Worm (Caenorhabditis elegans) whole organism, young adult: ENCODE results near the gene D1054.1.

Source experiments
- B0019.2 ChIP-seq: fragments of 200-800 bp; sonication (Bioruptor generic); conservative IDR thresholded peaks from 2 replicates; pipeline ENCODE4 v1.3.6; 2022; ENCODE audit warnings: missing genetic modification reagents, missing genetic modification characterization, missing compliant biosample characterization
- B0336.3 ChIP-seq: fragments of 200-800 bp; sonication (Bioruptor generic); IDR thresholded peaks from 2 replicates; pipeline ENCODE4 v1.3.6; 2022; ENCODE audit warnings: missing genetic modification characterization, missing compliant biosample characterization
- F23B12.7 ChIP-seq: sonication (generic microtip); optimal IDR thresholded peaks from 2 replicates; lab custom pipeline; 2017; ENCODE audit warnings: missing genetic modification characterization, mild to moderate bottlenecking, missing compliant biosample characterization, antibody characterized with exemption, moderate library complexity; ENCODE audit not compliant: insufficient read depth
- F37B4.10 ChIP-seq: fragments of 200-800 bp; sonication (Bioruptor generic); IDR thresholded peaks from 2 replicates; pipeline ENCODE4 v1.3.6; 2022; ENCODE audit warnings: missing genetic modification characterization, missing compliant biosample characterization
- F49E8.2 ChIP-seq: sonication (generic microtip); optimal IDR thresholded peaks from 3 replicates; lab custom pipeline; 2017; ENCODE audit warnings: missing genetic modification characterization, mild to moderate bottlenecking, missing compliant biosample characterization, antibody characterized with exemption, moderate library complexity; ENCODE audit not compliant: insufficient read depth
- T07F8.4 ChIP-seq: sonication (generic microtip); optimal IDR thresholded peaks from 2 replicates; lab custom pipeline; 2016; ENCODE audit warnings: mild to moderate bottlenecking, missing genetic modification characterization, moderate library complexity, missing compliant biosample characterization
- Y53F4B.3 ChIP-seq: fragments of 200-800 bp; sonication (Bioruptor generic); IDR thresholded peaks from 2 replicates; pipeline ENCODE4 v1.3.6; 2022; ENCODE audit warnings: missing genetic modification reagents, missing genetic modification characterization, missing compliant biosample characterization
- Y56A3A.18 ChIP-seq: fragments of 200-800 bp; sonication (Bioruptor generic); IDR thresholded peaks from 2 replicates; pipeline ENCODE4 v1.3.6; 2022; ENCODE audit warnings: missing genetic modification reagents, missing genetic modification characterization, missing compliant biosample characterization
- akir-1 ChIP-seq: fragments of 200-800 bp; sonication (Bioruptor generic); optimal IDR thresholded peaks from 2 replicates; lab custom pipeline; 2018; ENCODE audit warnings: mild to moderate bottlenecking, missing genetic modification characterization, moderate library complexity, missing compliant biosample characterization
- aptf-3 ChIP-seq: fragments of 200-800 bp; sonication (Bioruptor generic); IDR thresholded peaks from 2 replicates; pipeline ENCODE4 v1.3.6; 2022; ENCODE audit warnings: missing genetic modification characterization, missing compliant biosample characterization
- atf-7 ChIP-seq: sonication (generic microtip); optimal IDR thresholded peaks from 2 replicates; lab custom pipeline; 2017; ENCODE audit warnings: mild to moderate bottlenecking, missing genetic modification characterization, missing compliant biosample characterization
- athp-1 ChIP-seq: sonication (generic microtip); optimal IDR thresholded peaks from 2 replicates; lab custom pipeline; 2017; ENCODE audit warnings: mild to moderate bottlenecking, missing genetic modification characterization, missing compliant biosample characterization
- attf-5 ChIP-seq: fragments of 200-800 bp; sonication (Bioruptor generic); optimal IDR thresholded peaks from 2 replicates; lab custom pipeline; 2018; ENCODE audit warnings: mild to moderate bottlenecking, missing genetic modification characterization, missing compliant biosample characterization
- ceh-79 ChIP-seq: sonication (generic microtip); optimal IDR thresholded peaks from 2 replicates; lab custom pipeline; 2017; ENCODE audit warnings: mild to moderate bottlenecking, missing genetic modification characterization, missing compliant biosample characterization
- chd-7 ChIP-seq: sonication (generic microtip); optimal IDR thresholded peaks from 2 replicates; lab custom pipeline; 2016; ENCODE audit warnings: mild to moderate bottlenecking, missing genetic modification characterization, moderate library complexity, missing compliant biosample characterization
- die-1 ChIP-seq: sonication (generic microtip); optimal IDR thresholded peaks from 2 replicates; lab custom pipeline; 2016; ENCODE audit warnings: missing genotype, mild to moderate bottlenecking, missing genetic modification characterization, missing compliant biosample characterization
- dpff-1 ChIP-seq: sonication (generic microtip); optimal IDR thresholded peaks from 2 replicates; lab custom pipeline; 2017; ENCODE audit warnings: mild to moderate bottlenecking, missing genetic modification characterization, missing compliant biosample characterization
- efl-1 ChIP-seq: fragments of 150-350 bp; optimal IDR thresholded peaks from 2 replicates; lab custom pipeline; 2014; ENCODE audit warnings: missing biosample characterization, missing genetic modification reagents, missing genetic modification characterization
- egrh-3 ChIP-seq: fragments of 200-800 bp; sonication (Bioruptor generic); IDR thresholded peaks from 2 replicates; pipeline ENCODE4 v1.3.6; 2022; ENCODE audit warnings: missing genetic modification reagents, missing genetic modification characterization, missing compliant biosample characterization
- ekl-4 ChIP-seq: fragments of 200-800 bp; sonication (Bioruptor generic); IDR thresholded peaks from 2 replicates; pipeline ENCODE4 v1.3.6; 2022; ENCODE audit warnings: missing genetic modification reagents, missing genetic modification characterization, missing compliant biosample characterization
- ets-4 ChIP-seq: fragments of 200-800 bp; sonication (Bioruptor generic); optimal IDR thresholded peaks from 2 replicates; lab custom pipeline; 2018; ENCODE audit warnings: mild to moderate bottlenecking, missing genetic modification characterization, missing compliant biosample characterization
- fkh-3 ChIP-seq: sonication (generic microtip); optimal IDR thresholded peaks from 2 replicates; lab custom pipeline; 2016; ENCODE audit warnings: mild to moderate bottlenecking, missing genetic modification characterization, missing compliant biosample characterization
- gei-17 ChIP-seq: fragments of 200-800 bp; sonication (Bioruptor generic); optimal IDR thresholded peaks from 2 replicates; lab custom pipeline; 2018; ENCODE audit warnings: mild to moderate bottlenecking, missing genetic modification characterization, missing compliant biosample characterization
- him-1 ChIP-seq: sonication (generic microtip); optimal IDR thresholded peaks from 2 replicates; lab custom pipeline; 2016; ENCODE audit warnings: missing genotype, missing genetic modification reagents, missing genetic modification characterization, missing compliant biosample characterization
- hmg-20 ChIP-seq: fragments of 200-800 bp; sonication (Bioruptor generic); IDR thresholded peaks from 2 replicates; pipeline ENCODE4 v1.3.6; 2022; ENCODE audit warnings: missing genetic modification reagents, missing genetic modification characterization, missing compliant biosample characterization
- lin-26 ChIP-seq: fragments of 200-800 bp; sonication (Bioruptor generic); IDR thresholded peaks from 2 replicates; pipeline ENCODE4 v1.3.6; 2022; ENCODE audit warnings: missing genetic modification reagents, missing genetic modification characterization, missing compliant biosample characterization
- lin-35 ChIP-seq, 3 experiments: fragments of 150-350 bp in 2 of 3; sonication (generic microtip) in 1 of 3; optimal IDR thresholded peaks; 2 replicates each; lab custom pipeline; 2014 to 2018; ENCODE audit warnings: missing biosample characterization in 3 of 3, missing genetic modification characterization in 3 of 3, missing genetic modification reagents in 3 of 3
- lsl-1 ChIP-seq: fragments of 200-800 bp; sonication (Bioruptor generic); optimal IDR thresholded peaks from 2 replicates; lab custom pipeline; 2018; ENCODE audit warnings: mild to moderate bottlenecking, missing genetic modification characterization, moderate library complexity, missing compliant biosample characterization
- lsy-27 ChIP-seq: sonication (generic microtip); optimal IDR thresholded peaks from 2 replicates; lab custom pipeline; 2017; ENCODE audit warnings: missing genetic modification characterization, mild to moderate bottlenecking, missing compliant biosample characterization, antibody characterized with exemption, missing genotype, borderline replicate concordance; ENCODE audit not compliant: insufficient read depth
- madf-3 ChIP-seq: fragments of 200-800 bp; sonication (Bioruptor generic); IDR thresholded peaks from 2 replicates; pipeline ENCODE4 v1.3.6; 2022; ENCODE audit warnings: missing genetic modification reagents, missing genetic modification characterization, missing compliant biosample characterization
- madf-6 ChIP-seq: fragments of 200-800 bp; sonication (Bioruptor generic); IDR thresholded peaks from 2 replicates; pipeline ENCODE4 v1.3.6; 2022; ENCODE audit warnings: missing genetic modification reagents, missing genetic modification characterization, missing compliant biosample characterization
- madf-8 ChIP-seq: fragments of 200-800 bp; sonication (Bioruptor generic); conservative IDR thresholded peaks from 2 replicates; pipeline ENCODE4 v1.3.6; 2022; ENCODE audit warnings: missing genetic modification reagents, missing genetic modification characterization, missing compliant biosample characterization
- mcd-1 ChIP-seq: fragments of 200-800 bp; sonication (Bioruptor generic); IDR thresholded peaks from 2 replicates; pipeline ENCODE4 v1.3.6; 2022; ENCODE audit warnings: missing genetic modification reagents, missing genetic modification characterization, missing compliant biosample characterization
- nhr-80 ChIP-seq: sonication (generic microtip); optimal IDR thresholded peaks from 2 replicates; lab custom pipeline; 2016; ENCODE audit warnings: missing genetic modification characterization, missing compliant biosample characterization
- rpc-1 ChIP-seq, 2 experiments: fragments of 150-350 bp in 1 of 2; sonication (generic microtip) in 1 of 2; optimal IDR thresholded peaks; 2 replicates each; lab custom pipeline; 2014 to 2018; ENCODE audit warnings: missing biosample characterization in 1 of 2, missing genetic modification characterization in 1 of 2, missing genetic modification reagents in 1 of 2, missing genotype in 1 of 2
- sdz-38 ChIP-seq: sonication (generic microtip); optimal IDR thresholded peaks from 2 replicates; lab custom pipeline; 2016; ENCODE audit warnings: missing genotype, missing genetic modification characterization, missing compliant biosample characterization
- snpc-3.4 ChIP-seq: sonication (generic microtip); optimal IDR thresholded peaks from 2 replicates; lab custom pipeline; 2017; ENCODE audit warnings: missing genetic modification characterization, mild to moderate bottlenecking, missing compliant biosample characterization, antibody characterized with exemption, moderate library complexity, missing genotype, missing genetic modification reagents
- unc-130 ChIP-seq: sonication (generic microtip); optimal IDR thresholded peaks from 2 replicates; lab custom pipeline; 2016; ENCODE audit warnings: missing genetic modification reagents, missing genetic modification characterization, missing compliant biosample characterization
- zfh-2 ChIP-seq: fragments of 200-800 bp; sonication (Bioruptor generic); conservative IDR thresholded peaks from 2 replicates; pipeline ENCODE4 v1.3.6; 2022; ENCODE audit warnings: missing genetic modification reagents, missing genetic modification characterization, missing compliant biosample characterization

D1054.1 gene

DNA sequence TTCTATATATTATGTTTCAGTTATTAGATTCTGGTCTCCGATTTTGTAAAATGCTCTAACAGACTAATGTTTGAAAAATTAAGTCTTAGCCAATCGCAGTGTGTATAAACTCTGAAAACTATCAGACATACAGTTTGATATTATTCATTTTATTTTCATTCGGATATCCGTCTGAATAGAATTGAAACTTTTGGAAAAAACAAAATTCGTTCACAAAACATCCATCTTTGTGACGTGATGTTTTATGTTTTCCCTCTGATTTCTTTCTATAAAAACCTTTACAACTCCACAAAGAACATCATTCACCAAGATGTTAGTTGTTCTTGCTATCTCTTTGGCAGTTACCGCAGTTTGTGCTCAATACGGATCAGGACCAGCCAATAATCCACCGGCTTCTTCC, 23.5 kb upstream of the D1054.1 start, which contains the start of gene ule-3:
TSS of gene ule-3 (plus strand) at position 301 of the 400 bp plus-strand sequence.
- TF ChIP-seq chd-7 (no peak), attf-5 (GFP tag; lab: Kevin White, UChicago) (no peak), akir-1 (GFP tag; lab: Kevin White, UChicago) (no peak), B0019.2 (GFP tag; lab: Robert Waterston, UW) (no peak), ets-4 (GFP tag; lab: Kevin White, UChicago) (no peak), unc-130 (GFP tag; lab: Kevin White, UChicago) (no peak)

- no peak for TF ChIP-seq gei-17
- TF ChIP-seq madf-3 (GFP tag; lab: Robert Waterston, UW): no peak
- no peak for TF ChIP-seq egrh-3 (GFP tag; lab: Robert Waterston, UW)
- no peak for TF ChIP-seq atf-7 (tag; lab: Kevin White, UChicago)
- no peak for TF ChIP-seq mcd-1 (GFP tag; lab: Robert Waterston, UW)
Measured at ce11 chrV:10792775-10793174, 22.8 kb upstream of the D1054.1 start, which contains the start of gene D1054.10. Gene D1054.10, minus strand, starts transcription at chrV:10792875.

DNA sequence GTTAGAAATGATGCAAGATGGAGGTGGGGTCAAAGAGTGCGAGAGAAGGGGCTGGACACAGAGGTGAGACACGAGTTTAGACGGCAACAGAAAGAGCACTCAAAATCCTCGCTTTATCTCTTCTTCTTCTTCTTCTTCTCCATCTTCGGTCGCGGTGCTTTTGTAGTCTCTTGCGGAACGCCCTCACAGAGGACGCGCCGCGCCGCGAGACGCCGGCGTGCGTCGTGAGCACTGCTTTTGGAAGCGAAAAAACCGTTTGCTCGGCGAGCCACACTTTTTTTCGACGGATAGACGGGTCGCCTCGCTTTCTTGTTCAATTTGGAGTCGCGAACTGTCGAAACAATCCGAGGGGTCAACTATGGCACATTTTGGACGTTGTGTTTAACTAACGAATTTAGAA, 20.9 kb upstream of the D1054.1 start, which contains the start of gene D1054.9:
TSS of gene D1054.9 (minus strand) at position 137 of the 400 bp plus-strand sequence.
- TF ChIP-seq zfh-2 (GFP tag; lab: Robert Waterston, UW) (peak; percentile 89), lsl-1 (GFP tag; lab: Kevin White, UChicago) (no peak)
- TF ChIP-seq, all 124 proteins: peak for 1

DNA sequence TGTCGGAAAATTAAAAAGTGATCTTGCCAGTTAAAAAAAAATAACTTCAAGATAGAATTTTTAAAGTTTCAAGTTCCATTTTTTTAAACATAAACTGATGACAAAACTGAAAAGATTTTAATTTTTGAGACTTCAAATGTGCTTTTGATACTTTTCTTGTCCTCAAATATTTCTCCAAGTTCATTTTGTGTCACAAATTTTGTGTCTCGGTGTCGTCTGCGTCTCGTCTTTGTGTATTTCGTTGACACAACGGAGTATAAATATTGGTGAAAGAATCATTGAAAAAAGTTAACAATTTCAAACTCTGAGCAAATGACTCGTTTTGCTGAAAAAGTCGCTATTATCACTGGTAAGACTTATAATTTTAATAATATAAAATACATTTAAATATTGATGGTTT, 14.0 kb upstream of the D1054.1 start, which contains the start of gene D1054.8:
TSS of gene D1054.8 (plus strand) at position 301 of the 400 bp plus-strand sequence.
- TF ChIP-seq F49E8.2 (tag; lab: Kevin White, UChicago) (no peak), rpc-1 (optimal IDR thresholded peaks at IDR 0.05; lab: Kevin White, UChicago) (no peak), rpc-1 (tag; optimal IDR thresholded peaks at IDR 0.05; lab: Kevin White, UChicago) (no peak), hmg-20 (no peak), Y56A3A.18 (no peak), die-1 (tag; lab: Kevin White, UChicago) (no peak), B0336.3 (GFP tag; lab: Robert Waterston, UW) (no peak), mcd-1 (GFP tag; lab: Robert Waterston, UW) (no peak), ceh-79 (tag; lab: Kevin White, UChicago) (no peak), akir-1 (GFP tag; lab: Kevin White, UChicago) (no peak), ekl-4 (no peak), athp-1 (tag; lab: Kevin White, UChicago) (no peak), dpff-1 (tag; lab: Kevin White, UChicago) (no peak), Y53F4B.3 (GFP tag; lab: Robert Waterston, UW) (no peak)
- TF ChIP-seq, all 124 proteins: peak for 0

DNA sequence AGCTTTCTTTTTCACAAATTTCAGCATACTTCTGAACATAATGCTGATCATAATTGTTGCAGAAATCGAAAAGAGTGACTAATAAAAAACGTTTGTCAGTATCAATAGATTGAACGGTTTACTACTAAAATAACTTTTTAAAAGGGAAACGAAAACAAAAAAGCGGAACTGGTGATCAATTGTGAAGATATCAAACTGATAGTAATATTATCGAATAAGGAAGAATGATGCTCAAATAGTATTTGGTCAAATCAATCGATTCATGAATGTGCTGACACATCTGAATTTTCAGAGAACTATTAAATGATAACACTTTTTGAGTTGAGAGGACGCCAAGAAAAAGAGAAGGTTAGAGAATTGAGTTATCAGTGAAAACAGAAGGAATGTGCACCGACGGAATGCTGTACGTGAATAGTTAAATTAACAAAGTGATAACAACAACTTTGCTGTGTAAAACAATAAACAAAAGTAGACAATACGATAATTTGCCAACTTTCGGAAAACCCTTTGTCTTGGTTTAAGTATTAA, 6.6 kb upstream of the D1054.1 start, which contains the start of gene D1054.5:
TSS of gene D1054.5 (minus strand) at position 51 of the 528 bp plus-strand sequence.
- TF ChIP-seq nhr-80 (tag; lab: Kevin White, UChicago) (peak; percentile 78), lin-35 (GFP tag; optimal IDR thresholded peaks at IDR 0.05; lab: Kevin White, UChicago) (no peak)

- no peak for TF ChIP-seq lin-26
- no peak for TF ChIP-seq madf-6 (GFP tag; lab: Robert Waterston, UW)
- no peak for TF ChIP-seq attf-5 (GFP tag; lab: Kevin White, UChicago)
- TF ChIP-seq snpc-3.4: no peak
- TF ChIP-seq T07F8.4 (tag; lab: Kevin White, UChicago): no peak
- no peak for TF ChIP-seq Y53F4B.3 (GFP tag; lab: Robert Waterston, UW)
- TF ChIP-seq F23B12.7 (tag; lab: Kevin White, UChicago): no peak
- TF ChIP-seq aptf-3 (GFP tag; lab: Robert Waterston, UW): no peak
- TF ChIP-seq fkh-3 (tag; lab: Kevin White, UChicago): no peak
- TF ChIP-seq him-1 (tag; lab: Kevin White, UChicago): no peak
- no peak for TF ChIP-seq sdz-38 (tag; lab: Kevin White, UChicago)
- TF ChIP-seq efl-1 (GFP tag; lab: Kevin White, UChicago): no peak
- TF ChIP-seq madf-8: no peak
- TF ChIP-seq lsy-27 (tag; lab: Kevin White, UChicago): no peak
- no peak for TF ChIP-seq F37B4.10 (GFP tag; lab: Robert Waterston, UW)
Measured at ce11 chrV:10773216-10773615, 3.2 kb upstream of the D1054.1 start.
